Fruit fly (Drosophila melanogaster): Measurements from ENCODE around the gene IFT57.

Gene IFT57

dm6 chr2L:3534227-3534842 is 3.7 kb downstream of the IFT57 start (continued):
- TF ChIP-seq MBD-R2 (GFP tag; IDR thresholded peaks at IDR 0.05) = no peak
- TF ChIP-seq gcm (GFP tag; optimal IDR thresholded peaks at IDR 0.05) = peak; percentile 30
- no peak for TF ChIP-seq CTCF (GFP tag; optimal IDR thresholded peaks at IDR 0.05)
- no peak for TF ChIP-seq CG16813 (GFP tag; IDR thresholded peaks at IDR 0.05; ENCODE audit: partially characterized antibody)
- no peak for TF ChIP-seq CG34376 (GFP tag; optimal IDR thresholded peaks at IDR 0.05)
- TF ChIP-seq CG9437 (GFP tag; optimal IDR thresholded peaks at IDR 0.05) = no peak
- no peak for TF ChIP-seq pho (GFP tag; optimal IDR thresholded peaks at IDR 0.05)
- peak; percentile 19 for TF ChIP-seq ems (GFP tag; optimal IDR thresholded peaks at IDR 0.05)
- TF ChIP-seq zfh2 (GFP tag; optimal IDR thresholded peaks at IDR 0.05) = no peak
- TF ChIP-seq CG7745 (tag; optimal IDR thresholded peaks at IDR 0.05) = no peak
- no peak for TF ChIP-seq C15 (GFP tag; IDR thresholded peaks at IDR 0.05)
- TF ChIP-seq CG11695 (GFP tag; IDR thresholded peaks at IDR 0.05) = 0 out of 3 replicates have a peak, but pooled peaks have one; percentile 37
- peak; percentile 66 for TF ChIP-seq HLH3B (GFP tag; IDR thresholded peaks at IDR 0.05)
- TF ChIP-seq Chrac-16 (GFP tag; optimal IDR thresholded peaks at IDR 0.05) = peak; percentile 50
- TF ChIP-seq sens (GFP tag) = peak; percentile 91
- TF ChIP-seq CG10274 (GFP tag; optimal IDR thresholded peaks at IDR 0.05) = no peak
- no peak for TF ChIP-seq CG6272 (GFP tag; IDR thresholded peaks at IDR 0.05)
- TF ChIP-seq GATAe (GFP tag; conservative IDR thresholded peaks at IDR 0.05) = no peak
- peak; percentile 44; the same call in 1 of the 2 replicates for TF ChIP-seq Oaz (GFP tag; IDR thresholded peaks at IDR 0.05)
- TF ChIP-seq CG18619 (GFP tag; optimal IDR thresholded peaks at IDR 0.05) = no peak
- TF ChIP-seq pnt (GFP tag; optimal IDR thresholded peaks at IDR 0.05) = peak; percentile 36
- TF ChIP-seq CG11093 (GFP tag; IDR thresholded peaks at IDR 0.05) = peak; percentile 59; the same call in 1 of the 3 replicates
- peak; percentile 58 for TF ChIP-seq ttk (GFP tag; IDR thresholded peaks at IDR 0.05)
- TF ChIP-seq usp (GFP tag; optimal IDR thresholded peaks at IDR 0.05) = no peak
- TF ChIP-seq btn (GFP tag; optimal IDR thresholded peaks at IDR 0.05) = no peak
- no peak for TF ChIP-seq fd102C (GFP tag; optimal IDR thresholded peaks at IDR 0.05)
- peak; percentile 13 for TF ChIP-seq CG33213 (GFP tag; optimal IDR thresholded peaks at IDR 0.05)
- peak; percentile 45 for TF ChIP-seq Six4 (GFP tag; optimal IDR thresholded peaks at IDR 0.05)
- no peak for TF ChIP-seq CG10431 (GFP tag; optimal IDR thresholded peaks at IDR 0.05)
- peak; percentile 44 for TF ChIP-seq lilli (GFP tag; optimal IDR thresholded peaks at IDR 0.05)
- no peak for TF ChIP-seq Dp (GFP tag; optimal IDR thresholded peaks at IDR 0.05)
- no peak for TF ChIP-seq MESR4 (GFP tag; optimal IDR thresholded peaks at IDR 0.05)
- no peak for TF ChIP-seq br (optimal IDR thresholded peaks at IDR 0.05)
- no peak for TF ChIP-seq sna (GFP tag; IDR thresholded peaks at IDR 0.05; ENCODE audit: partially characterized antibody)
- no peak for TF ChIP-seq trh (GFP tag; optimal IDR thresholded peaks at IDR 0.05)
- TF ChIP-seq Mes4 (GFP tag; optimal IDR thresholded peaks at IDR 0.05) = peak; percentile 19
- no peak for TF ChIP-seq jigr1 (GFP tag; IDR thresholded peaks at IDR 0.05)
- peak; percentile 4 for TF ChIP-seq cato (GFP tag; optimal IDR thresholded peaks at IDR 0.05; ENCODE audit: borderline replicate concordance)
- peak; percentile 46 for TF ChIP-seq CG17385 (GFP tag; optimal IDR thresholded peaks at IDR 0.05)
- peak; percentile 28 for TF ChIP-seq Fer3 (tag; optimal IDR thresholded peaks at IDR 0.05)
- no peak for TF ChIP-seq CG10959 (GFP tag; IDR thresholded peaks at IDR 0.05)
- no peak; the same call in 1 of the 2 replicates for TF ChIP-seq sens-2 (GFP tag; IDR thresholded peaks at IDR 0.05)
- no peak for TF ChIP-seq CG9876 (GFP tag; optimal IDR thresholded peaks at IDR 0.05)
- TF ChIP-seq CG8765 (GFP tag; IDR thresholded peaks at IDR 0.05) = no peak
- TF ChIP-seq CG13287 (GFP tag; IDR thresholded peaks at IDR 0.05; ENCODE audit: partially characterized antibody) = no peak
- TF ChIP-seq gfzf (GFP tag; optimal IDR thresholded peaks at IDR 0.05) = no peak
- peak; percentile 13 for TF ChIP-seq CG12104 (GFP tag; optimal IDR thresholded peaks at IDR 0.05)
- no peak for TF ChIP-seq prd (optimal IDR thresholded peaks at IDR 0.05)
- TF ChIP-seq prd (GFP tag; IDR thresholded peaks at IDR 0.05) = peak; percentile 77
- TF ChIP-seq CG8388 (GFP tag; optimal IDR thresholded peaks at IDR 0.05) = peak; percentile 59
- no peak for TF ChIP-seq CG3065 (GFP tag; optimal IDR thresholded peaks at IDR 0.05)
- no peak for TF ChIP-seq gsb (GFP tag; IDR thresholded peaks at IDR 0.05)
- no peak for TF ChIP-seq hth (optimal IDR thresholded peaks at IDR 0.05)
